Worm (Caenorhabditis elegans): ENCODE measurements around the gene C43G2.3.
A peak's percentile ranks its signal among the peaks of the same experiment; 100 is the strongest.

C43G2.3 gene

DNA sequence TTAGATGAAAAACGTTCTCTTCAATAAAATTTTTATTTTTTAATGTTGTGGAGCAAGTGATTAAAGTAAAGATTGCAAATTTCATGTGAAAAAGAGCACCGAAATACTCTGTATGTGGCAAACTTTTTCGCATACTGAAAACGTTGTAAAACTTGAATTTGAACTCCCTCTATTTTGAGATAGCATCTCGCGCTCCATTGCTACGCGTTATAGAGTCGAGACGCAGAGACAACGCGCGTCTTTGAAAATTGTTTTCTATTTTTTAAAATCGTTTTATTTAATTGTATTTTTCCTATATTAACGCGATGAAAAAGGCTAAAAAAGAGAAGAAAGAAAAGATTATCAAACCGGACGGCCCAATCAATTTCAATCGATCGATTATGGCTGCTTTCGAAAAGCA, 29.4 kb upstream of the C43G2.3 start, which contains the start of gene fan-1 (continued):
- TF ChIP-seq snpc-1.2 (GFP tag; IDR thresholded peaks at IDR 0.05) (peak; percentile 57; the same call in 1 of the 2 replicates), duxl-1 (tag; optimal IDR thresholded peaks at IDR 0.05; ENCODE audit: poor library complexity) (no peak), ceh-62 (tag; optimal IDR thresholded peaks at IDR 0.05) (no peak), nhr-111 (GFP tag; optimal IDR thresholded peaks at IDR 0.05) (no peak), set-16 (GFP tag; IDR thresholded peaks at IDR 0.05) (no peak), egl-43 (GFP tag; IDR thresholded peaks at IDR 0.05) (no peak), nhr-42 (GFP tag; IDR thresholded peaks at IDR 0.05) (0 out of 2 replicates have a peak, but pooled peaks have one; percentile 30), lir-3 (tag; optimal IDR thresholded peaks at IDR 0.05) (no peak), ztf-11 (tag; optimal IDR thresholded peaks at IDR 0.05) (no peak), dpl-1 (GFP tag; optimal IDR thresholded peaks at IDR 0.05) (peak; percentile 94), zag-1 (tag; optimal IDR thresholded peaks at IDR 0.05) (no peak), fos-1 (tag; optimal IDR thresholded peaks at IDR 0.05) (no peak), dmd-9 (GFP tag; IDR thresholded peaks at IDR 0.05) (no peak), lin-1 (GFP tag; IDR thresholded peaks at IDR 0.05) (no peak), unc-62 (GFP tag; optimal IDR thresholded peaks at IDR 0.05 in 1 of 2) (peak in 1 of 2 experiments; percentile 79), unc-62 (tag; optimal IDR thresholded peaks at IDR 0.05) (no peak), ceh-82 (tag; optimal IDR thresholded peaks at IDR 0.05) (no peak), daf-8 (GFP tag; IDR thresholded peaks at IDR 0.05) (no peak), nhr-25 (tag; optimal IDR thresholded peaks at IDR 0.05; ENCODE audit: borderline replicate concordance, insufficient read depth) (no peak), F26F4.8 (GFP tag; conservative IDR thresholded peaks at IDR 0.05) (no peak), nhr-77 (tag; optimal IDR thresholded peaks at IDR 0.05) (no peak), Y48G9A.11 (GFP tag; IDR thresholded peaks at IDR 0.05) (no peak), mes-2 (tag; optimal IDR thresholded peaks at IDR 0.05; ENCODE audit: poor library complexity, severe bottlenecking) (no peak)

DNA sequence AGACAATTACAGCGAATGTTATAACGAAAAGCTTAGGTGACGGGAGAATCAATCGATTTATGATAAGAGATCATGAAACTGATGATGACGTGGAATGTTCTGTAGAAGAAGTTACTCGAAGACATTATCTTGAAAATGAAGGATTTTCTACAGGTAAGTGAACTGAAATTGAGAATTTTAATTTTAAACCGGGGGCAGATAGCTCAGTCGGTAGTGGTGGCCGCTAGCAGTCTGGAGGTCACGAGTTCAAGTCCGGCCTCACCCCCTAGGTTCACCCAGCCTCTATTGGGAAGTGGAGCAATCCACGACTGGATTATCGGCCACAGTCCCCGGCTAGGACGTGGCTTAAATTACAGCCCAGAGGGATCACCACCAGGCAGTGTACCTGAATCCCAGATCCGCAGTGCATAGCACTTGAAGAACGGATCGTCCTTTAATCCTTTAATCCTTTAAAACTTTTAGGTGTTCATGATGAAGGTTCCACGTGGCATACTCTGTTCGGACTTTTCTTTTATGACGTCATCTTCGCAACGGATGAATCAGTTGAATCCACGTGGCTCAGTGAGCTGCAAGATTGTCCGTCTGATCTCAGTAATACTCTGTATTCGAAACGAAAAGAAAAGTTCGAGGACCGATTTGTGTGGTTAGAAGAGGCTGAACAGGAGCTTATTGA, 26.5 kb upstream of the C43G2.3 start:
- TF ChIP-seq snpc-1.2 (GFP tag; IDR thresholded peaks at IDR 0.05) (peak; percentile 59; the same call in 1 of the 2 replicates), set-16 (GFP tag; IDR thresholded peaks at IDR 0.05) (peak; percentile 11; the same call in 1 of the 2 replicates)

DNA sequence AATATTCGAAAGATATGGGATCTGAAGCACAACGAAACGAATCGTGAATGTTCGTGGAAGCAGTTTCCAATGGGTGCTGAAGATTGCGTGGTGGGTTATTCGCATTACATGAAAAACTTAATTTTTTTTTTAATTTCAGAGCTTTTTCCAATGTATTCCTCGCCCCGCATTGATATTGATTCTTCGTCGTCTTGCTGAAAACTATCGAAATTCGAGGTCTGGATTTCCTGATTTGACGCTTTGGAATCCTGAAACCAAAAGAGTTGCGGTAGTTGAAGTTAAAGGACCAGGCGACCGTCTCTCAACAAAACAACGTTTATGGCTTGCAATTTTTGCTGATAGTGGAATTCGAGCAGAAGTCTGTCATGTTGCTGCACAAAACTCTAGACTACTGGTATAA, 26.0 kb upstream of the C43G2.3 start:
- no peak for TF ChIP-seq dpl-1 (GFP tag; optimal IDR thresholded peaks at IDR 0.05)
- TF ChIP-seq dmd-9 (GFP tag; IDR thresholded peaks at IDR 0.05), result no peak
- TF ChIP-seq nhr-42 (GFP tag; IDR thresholded peaks at IDR 0.05), result 0 out of 2 replicates have a peak, but pooled peaks have one; percentile 15
- no peak for TF ChIP-seq zip-11 (GFP tag; IDR thresholded peaks at IDR 0.05)
- TF ChIP-seq dve-1 (tag; optimal IDR thresholded peaks at IDR 0.05; ENCODE audit: insufficient read depth), result peak; percentile 1
- no peak for TF ChIP-seq lin-15B (tag; optimal IDR thresholded peaks at IDR 0.05)
- TF ChIP-seq pha-4 (GFP tag; IDR thresholded peaks at IDR 0.05), result no peak
- TF ChIP-seq pha-4 (tag; optimal IDR thresholded peaks at IDR 0.05), result no peak
- no peak for TF ChIP-seq ceh-62 (tag; optimal IDR thresholded peaks at IDR 0.05)
- TF ChIP-seq hlh-11 (tag; optimal IDR thresholded peaks at IDR 0.05), result peak; percentile 11
- no peak for TF ChIP-seq nhr-111 (GFP tag; optimal IDR thresholded peaks at IDR 0.05)
- no peak for TF ChIP-seq daf-16 (GFP tag; optimal IDR thresholded peaks at IDR 0.05)
- peak; percentile 79 for TF ChIP-seq daf-16 (tag; optimal IDR thresholded peaks at IDR 0.05)
- TF ChIP-seq mdt-29 (GFP tag; IDR thresholded peaks at IDR 0.05), result 0 out of 2 replicates have a peak, but pooled peaks have one; percentile 18

DNA sequence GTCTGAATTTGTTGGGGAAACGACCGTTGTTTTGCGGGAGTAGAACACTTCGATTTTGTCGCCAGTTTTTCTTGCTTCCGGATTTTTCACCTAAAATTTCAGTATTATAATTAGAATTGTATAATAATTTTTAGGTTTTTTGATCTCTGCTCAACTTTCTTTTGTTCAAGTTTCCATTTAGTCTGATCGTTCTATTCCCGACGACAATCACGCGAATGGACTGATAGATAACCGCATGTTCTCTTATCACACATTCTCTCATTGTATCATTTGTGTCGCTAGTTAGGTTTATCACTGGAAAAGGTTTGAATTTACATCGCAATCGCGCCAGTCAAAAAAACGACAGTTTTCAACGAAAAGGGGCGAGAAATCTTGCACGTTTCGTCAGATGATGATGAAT, 23.1 kb upstream of the C43G2.3 start:
- TF ChIP-seq lin-29 (GFP tag; IDR thresholded peaks at IDR 0.05) (no peak), madf-5 (GFP tag; IDR thresholded peaks at IDR 0.05) (no peak), F44E2.7 (GFP tag; IDR thresholded peaks at IDR 0.05) (no peak), zip-2 (tag; optimal IDR thresholded peaks at IDR 0.05) (no peak), nhr-77 (tag; optimal IDR thresholded peaks at IDR 0.05) (peak; percentile 59), zip-11 (GFP tag; IDR thresholded peaks at IDR 0.05) (no peak), mes-2 (tag; optimal IDR thresholded peaks at IDR 0.05; ENCODE audit: poor library complexity, severe bottlenecking) (peak; percentile 66), mxl-3 (GFP tag; optimal IDR thresholded peaks at IDR 0.05) (peak; percentile 74), nhr-102 (tag; optimal IDR thresholded peaks at IDR 0.05) (peak; percentile 3), nhr-11 (tag; optimal IDR thresholded peaks at IDR 0.05) (no peak), snpc-4 (tag; optimal IDR thresholded peaks at IDR 0.05) (no peak), daf-12 (tag; optimal IDR thresholded peaks at IDR 0.05) (no peak), Y105C5A.15 (GFP tag; IDR thresholded peaks at IDR 0.05) (no peak), D1046.2 (GFP tag; IDR thresholded peaks at IDR 0.05) (no peak), nhr-28 (tag; optimal IDR thresholded peaks at IDR 0.05) (peak; percentile 91), lin-1 (GFP tag; IDR thresholded peaks at IDR 0.05) (peak; percentile 50; the same call in 1 of the 2 replicates), ces-1 (GFP tag; optimal IDR thresholded peaks at IDR 0.05) (no peak), ceh-62 (tag; optimal IDR thresholded peaks at IDR 0.05) (no peak), nhr-42 (GFP tag; IDR thresholded peaks at IDR 0.05) (no peak), dve-1 (tag; optimal IDR thresholded peaks at IDR 0.05; ENCODE audit: insufficient read depth) (peak; percentile 88), daf-8 (GFP tag; IDR thresholded peaks at IDR 0.05) (no peak)
